Worm (Caenorhabditis elegans) whole organism, early embryonic: ENCODE results near the gene K09E4.1.

Experiments
- ceh-13 ChIP-seq: fragments of 200-800 bp; sonication (Bioruptor generic); optimal IDR thresholded peaks from 2 replicates; lab custom pipeline; 2018; ENCODE audit warnings: mild to moderate bottlenecking, missing genetic modification characterization, missing compliant biosample characterization
- pes-1 ChIP-seq: fragments of 200-800 bp; sonication (Bioruptor generic); IDR thresholded peaks from 2 replicates; pipeline ENCODE4 v1.3.6; 2022; ENCODE audit warnings: missing genetic modification reagents, missing genetic modification characterization, missing compliant biosample characterization

DNA sequence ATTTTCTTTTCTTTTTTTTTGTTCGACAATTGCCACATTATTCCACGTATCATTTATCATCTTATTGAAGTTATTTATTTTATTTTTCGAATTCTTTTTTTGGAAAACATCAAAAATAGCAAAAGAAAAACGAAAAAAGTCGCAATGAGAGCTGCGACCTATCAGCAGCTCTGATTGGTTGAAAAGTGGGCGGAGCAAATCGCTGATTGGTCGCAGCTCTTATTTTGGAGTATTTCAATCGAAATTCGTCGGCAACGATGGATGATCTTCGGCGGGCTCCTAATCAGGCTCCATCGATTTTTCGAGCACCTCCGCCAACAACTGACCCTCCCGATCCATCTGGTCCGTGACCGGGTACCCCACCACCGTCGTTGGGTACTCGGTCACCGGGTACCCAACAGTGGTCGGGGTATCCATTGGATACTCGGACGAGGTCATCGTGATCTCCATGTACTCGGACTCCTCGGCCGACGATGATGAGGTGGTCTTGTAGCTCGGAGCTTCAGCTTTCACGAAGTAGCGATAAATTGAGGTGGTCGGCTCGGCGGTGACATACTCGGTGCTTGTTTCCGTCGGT is 47.8 kb upstream of the K09E4.1 start:
- no peak for TF ChIP-seq pes-1 (GFP tag; lab: Robert Waterston, UW)
- TF ChIP-seq ceh-13, result no peak
